Worm (Caenorhabditis elegans): ENCODE measurements around the gene ser-1.

Gene ser-1

ce11 chrX:16604566-16604965, 25.0 kb downstream of the ser-1 start (continued):
- TF ChIP-seq ets-4 (GFP tag; optimal IDR thresholded peaks at IDR 0.05) (no peak), ceh-100 (GFP tag; IDR thresholded peaks at IDR 0.05) (0 out of 2 replicates have a peak, but pooled peaks have one; percentile 30), ztf-25 (GFP tag; IDR thresholded peaks at IDR 0.05) (peak; percentile 86; the same call in 1 of the 2 replicates), ama-1 (optimal IDR thresholded peaks at IDR 0.05) (no peak), ama-1 (GFP tag; optimal IDR thresholded peaks at IDR 0.05) (peak; percentile 72 to 79), ztf-26 (tag; optimal IDR thresholded peaks at IDR 0.05) (no peak), F55B11.4 (tag; optimal IDR thresholded peaks at IDR 0.05; ENCODE audit: borderline replicate concordance, insufficient read depth) (no peak), lin-35 (GFP tag; optimal IDR thresholded peaks at IDR 0.05) (peak in 1 of 3 experiments; percentile 20), lin-40 (tag; optimal IDR thresholded peaks at IDR 0.05) (peak; percentile 60), ztf-6 (GFP tag; IDR thresholded peaks at IDR 0.05) (no peak), ztf-28 (GFP tag; IDR thresholded peaks at IDR 0.05) (no peak), sea-2 (GFP tag; IDR thresholded peaks at IDR 0.05) (no peak), B0019.2 (GFP tag; conservative IDR thresholded peaks at IDR 0.05) (no peak), F37B4.10 (GFP tag; IDR thresholded peaks at IDR 0.05) (no peak), snpc-3.4 (tag; optimal IDR thresholded peaks at IDR 0.05) (peak; percentile 41), hlh-26 (GFP tag; conservative IDR thresholded peaks at IDR 0.05) (no peak), hsf-1 (GFP tag; IDR thresholded peaks at IDR 0.05) (no peak; the same call in 1 of the 2 replicates), zfh-2 (GFP tag; conservative IDR thresholded peaks at IDR 0.05) (no peak), hrde-1 (tag; optimal IDR thresholded peaks at IDR 0.05; ENCODE audit: borderline replicate concordance) (peak; percentile 32), hlh-12 (tag; optimal IDR thresholded peaks at IDR 0.05) (no peak), gei-17 (GFP tag; optimal IDR thresholded peaks at IDR 0.05) (no peak), madf-6 (GFP tag; IDR thresholded peaks at IDR 0.05) (0 out of 2 replicates have a peak, but pooled peaks have one; percentile 44), athp-1 (tag; optimal IDR thresholded peaks at IDR 0.05) (no peak), B0035.1 (tag; optimal IDR thresholded peaks at IDR 0.05) (peak; percentile 40), snpc-4 (GFP tag; optimal IDR thresholded peaks at IDR 0.05) (peak; percentile 55), snpc-4 (tag; optimal IDR thresholded peaks at IDR 0.05) (peak in 3 of 4 experiments; percentile 66 to 85 (median 66)), dox-1 (GFP tag; IDR thresholded peaks at IDR 0.05) (peak; percentile 70), F39B2.1 (GFP tag; IDR thresholded peaks at IDR 0.05) (no peak), T07F8.4 (tag; optimal IDR thresholded peaks at IDR 0.05) (peak; percentile 67), tbx-9 (tag; optimal IDR thresholded peaks at IDR 0.05; ENCODE audit: borderline replicate concordance) (no peak), ceh-79 (tag; optimal IDR thresholded peaks at IDR 0.05) (no peak), T26A5.8 (tag; optimal IDR thresholded peaks at IDR 0.05) (no peak), ztf-22 (GFP tag; optimal IDR thresholded peaks at IDR 0.05) (no peak), let-607 (tag; optimal IDR thresholded peaks at IDR 0.05) (peak; percentile 42 to 48), egl-18 (GFP tag; IDR thresholded peaks at IDR 0.05) (no peak), nfyb-1 (GFP tag; IDR thresholded peaks at IDR 0.05) (no peak), let-526 (GFP tag; IDR thresholded peaks at IDR 0.05) (0 out of 2 replicates have a peak, but pooled peaks have one; percentile 29), hmg-1.2 (GFP tag; IDR thresholded peaks at IDR 0.05) (peak; percentile 72), lsy-27 (tag; optimal IDR thresholded peaks at IDR 0.05; ENCODE audit: borderline replicate concordance, insufficient read depth) (peak; percentile 45), ceh-27 (GFP tag; optimal IDR thresholded peaks at IDR 0.05) (peak; percentile 52), Y95B8A.8 (GFP tag; IDR thresholded peaks at IDR 0.05) (no peak), die-1 (tag; optimal IDR thresholded peaks at IDR 0.05) (peak; percentile 92), egrh-3 (GFP tag; IDR thresholded peaks at IDR 0.05) (no peak), fkh-3 (tag; optimal IDR thresholded peaks at IDR 0.05) (peak; percentile 26), Y79H2A.3 (GFP tag; conservative IDR thresholded peaks at IDR 0.05) (no peak), C06A6.2 (GFP tag; conservative IDR thresholded peaks at IDR 0.05) (no peak), unc-62 (GFP tag; optimal IDR thresholded peaks at IDR 0.05) (no peak)

All from whole organism, young adult.